Worm (Caenorhabditis elegans) whole organism, L4/young adult: ENCODE measurements around the gene lelo-1.
A peak's percentile ranks its signal among the peaks of the same experiment; 100 is the strongest.

Source experiments
- W03F9.2 ChIP-seq: fragments of 150-350 bp; optimal IDR thresholded peaks from 2 replicates; lab custom pipeline; 2014; ENCODE audit warnings: missing biosample characterization, missing genetic modification characterization
- dao-5 ChIP-seq: sonication (generic microtip); optimal IDR thresholded peaks from 2 replicates; lab custom pipeline; 2016; ENCODE audit warnings: missing genotype, missing genetic modification characterization, moderate library complexity, missing compliant biosample characterization
- him-1 ChIP-seq: sonication (generic microtip); optimal IDR thresholded peaks from 2 replicates; lab custom pipeline; 2016; ENCODE audit warnings: missing genotype, missing genetic modification reagents, missing genetic modification characterization, missing compliant biosample characterization

ce11 chrII:6250782-6251461 is 4.8 kb downstream of the lelo-1 start, which contains the start of gene phb-2:
- TF ChIP-seq him-1 (no peak), W03F9.2 (tag; lab: Kevin White, UChicago) (peak; percentile 75), dao-5 (tag; lab: Kevin White, UChicago) (no peak)
